Fruit fly (Drosophila melanogaster) whole organism, prepupa: Measurements from ENCODE around the gene Past1.

Experiments
- Blimp-1 ChIP-seq: fragments of 200-800 bp; sonication (Bioruptor generic); optimal IDR thresholded peaks from 3 replicates; lab custom pipeline; 2017; ENCODE audit warnings: missing biosample characterization, missing genetic modification characterization, mild to moderate bottlenecking, moderate library complexity, missing genetic modification reagents
- CG10631 ChIP-seq: fragments of 200-800 bp; sonication (Bioruptor generic); optimal IDR thresholded peaks from 2 replicates; lab custom pipeline; 2016; ENCODE audit warnings: missing biosample characterization, missing genetic modification characterization
- CG11762 ChIP-seq: fragments of 200-800 bp; sonication (Bioruptor generic); optimal IDR thresholded peaks from 3 replicates; lab custom pipeline; 2016; ENCODE audit warnings: missing biosample characterization, missing genetic modification characterization; ENCODE audit not compliant: insufficient read depth
- CG11902 ChIP-seq: fragments of 200-800 bp; sonication (Bioruptor generic); optimal IDR thresholded peaks from 3 replicates; lab custom pipeline; 2016; ENCODE audit warnings: missing biosample characterization, missing genetic modification characterization
- CG15336 ChIP-seq: fragments of 200-800 bp; sonication (Bioruptor generic); IDR thresholded peaks from 2 replicates; pipeline ENCODE4 v1.3.6; 2022; ENCODE audit warnings: missing biosample characterization, missing genetic modification characterization
- CG16779 ChIP-seq: fragments of 200-800 bp; sonication (Bioruptor generic); optimal IDR thresholded peaks from 3 replicates; lab custom pipeline; 2017; ENCODE audit warnings: missing biosample characterization, mild to moderate bottlenecking, missing genetic modification characterization
- CG3032 ChIP-seq: fragments of 200-800 bp; optimal IDR thresholded peaks from 2 replicates; lab custom pipeline; 2019; ENCODE audit warnings: missing biosample characterization, mild to moderate bottlenecking, missing genetic modification characterization, moderate library complexity
- CG31627 ChIP-seq: fragments of 200-800 bp; sonication (Bioruptor generic); optimal IDR thresholded peaks from 3 replicates; lab custom pipeline; 2016; ENCODE audit warnings: missing biosample characterization, missing genetic modification characterization
- CG32006 ChIP-seq: fragments of 200-800 bp; sonication (Bioruptor generic); optimal IDR thresholded peaks from 3 replicates; lab custom pipeline; 2017; ENCODE audit warnings: missing biosample characterization, mild to moderate bottlenecking, missing genetic modification characterization
- CG34406 ChIP-seq: fragments of 200-800 bp; sonication (Bioruptor generic); optimal IDR thresholded peaks from 3 replicates; lab custom pipeline; 2016; ENCODE audit warnings: missing biosample characterization, missing genetic modification characterization
- CG3919 ChIP-seq: fragments of 200-800 bp; sonication (Bioruptor generic); optimal IDR thresholded peaks from 3 replicates; lab custom pipeline; 2016; ENCODE audit warnings: missing biosample characterization, missing genetic modification characterization
- CG4318 ChIP-seq: fragments of 200-800 bp; sonication (Bioruptor generic); optimal IDR thresholded peaks from 3 replicates; lab custom pipeline; 2017; ENCODE audit warnings: missing biosample characterization, mild to moderate bottlenecking, missing genetic modification characterization
- CG6163 ChIP-seq: fragments of 200-800 bp; sonication (Bioruptor generic); IDR thresholded peaks from 3 replicates; pipeline ENCODE4 v1.3.6; 2022; ENCODE audit warnings: missing biosample characterization, missing genetic modification characterization
- CG6276 ChIP-seq: fragments of 200-800 bp; sonication (Bioruptor generic); optimal IDR thresholded peaks from 2 replicates; lab custom pipeline; 2017; ENCODE audit warnings: missing biosample characterization, mild to moderate bottlenecking, missing genetic modification characterization
- CG7368 ChIP-seq: fragments of 200-800 bp; sonication (Bioruptor generic); optimal IDR thresholded peaks from 3 replicates; lab custom pipeline; 2016; ENCODE audit warnings: missing biosample characterization, missing genetic modification characterization
- CG8119 ChIP-seq: fragments of 200-800 bp; sonication (Bioruptor generic); IDR thresholded peaks from 3 replicates; pipeline ENCODE4 v1.3.6; 2022; ENCODE audit warnings: missing biosample characterization, missing genetic modification characterization
- CG8319 ChIP-seq: fragments of 200-800 bp; sonication (Bioruptor generic); optimal IDR thresholded peaks from 3 replicates; lab custom pipeline; 2016; ENCODE audit warnings: missing biosample characterization, missing genetic modification characterization
- CG9139 ChIP-seq: fragments of 200-800 bp; sonication (Bioruptor generic); optimal IDR thresholded peaks from 3 replicates; lab custom pipeline; 2017; ENCODE audit warnings: missing biosample characterization, mild to moderate bottlenecking, missing genetic modification characterization
- Eip75B ChIP-seq: fragments of 200-800 bp; sonication (Bioruptor generic); optimal IDR thresholded peaks from 3 replicates; lab custom pipeline; 2016; ENCODE audit warnings: missing biosample characterization, missing genetic modification characterization
- Eip78C ChIP-seq: fragments of 200-800 bp; sonication (Bioruptor generic); peaks from one replicate; lab custom pipeline; 2016; ENCODE audit warnings: missing biosample characterization, missing genetic modification characterization
- Eip93F ChIP-seq: fragments of 200-800 bp; sonication (Bioruptor generic); optimal IDR thresholded peaks from 2 replicates; lab custom pipeline; 2016; ENCODE audit warnings: missing biosample characterization, mild to moderate bottlenecking, missing genetic modification characterization
- Ets21C ChIP-seq: fragments of 200-800 bp; sonication (Bioruptor generic); optimal IDR thresholded peaks from 3 replicates; lab custom pipeline; 2016; ENCODE audit warnings: missing biosample characterization, missing genetic modification characterization
- Ets96B ChIP-seq: fragments of 200-800 bp; optimal IDR thresholded peaks from 2 replicates; lab custom pipeline; 2019; ENCODE audit warnings: missing biosample characterization, mild to moderate bottlenecking, missing genetic modification characterization, moderate library complexity
- Hr39 ChIP-seq: fragments of 200-800 bp; sonication (Bioruptor generic); optimal IDR thresholded peaks from 2 replicates; lab custom pipeline; 2016; ENCODE audit warnings: missing biosample characterization, missing genetic modification characterization
- Lpt ChIP-seq: fragments of 200-800 bp; sonication (Bioruptor generic); optimal IDR thresholded peaks from 3 replicates; lab custom pipeline; 2016; ENCODE audit warnings: missing biosample characterization, missing genetic modification characterization
- Met ChIP-seq: fragments of 200-800 bp; sonication (Bioruptor generic); optimal IDR thresholded peaks from 3 replicates; lab custom pipeline; 2016; ENCODE audit warnings: missing biosample characterization, missing genetic modification characterization
- OdsH ChIP-seq: fragments of 200-800 bp; sonication (Bioruptor generic); optimal IDR thresholded peaks from 3 replicates; lab custom pipeline; 2016; ENCODE audit warnings: missing biosample characterization, missing genetic modification characterization
- Smox ChIP-seq: fragments of 200-800 bp; sonication (Bioruptor generic); optimal IDR thresholded peaks from 3 replicates; lab custom pipeline; 2016; ENCODE audit warnings: missing biosample characterization, missing genetic modification characterization
- Sox102F ChIP-seq: fragments of 200-800 bp; sonication (Bioruptor generic); optimal IDR thresholded peaks from 2 replicates; lab custom pipeline; 2016; ENCODE audit warnings: missing biosample characterization, mild to moderate bottlenecking, missing genetic modification characterization
- Sox14 ChIP-seq: fragments of 200-800 bp; sonication (Bioruptor generic); optimal IDR thresholded peaks from 3 replicates; lab custom pipeline; 2016; ENCODE audit warnings: missing biosample characterization, missing genetic modification characterization
- Sox15 ChIP-seq: fragments of 200-800 bp; sonication (Bioruptor generic); optimal IDR thresholded peaks from 3 replicates; lab custom pipeline; 2016; ENCODE audit warnings: missing biosample characterization, missing genetic modification characterization
- achi ChIP-seq: fragments of 200-800 bp; sonication (Bioruptor generic); optimal IDR thresholded peaks from 3 replicates; lab custom pipeline; 2016; ENCODE audit warnings: missing biosample characterization, missing genetic modification characterization
- cyc ChIP-seq: fragments of 200-800 bp; sonication (Bioruptor generic); optimal IDR thresholded peaks from 3 replicates; lab custom pipeline; 2016; ENCODE audit warnings: missing biosample characterization, missing genetic modification characterization
- dac ChIP-seq: fragments of 200-800 bp; sonication (Bioruptor generic); optimal IDR thresholded peaks from 2 replicates; lab custom pipeline; 2017; ENCODE audit warnings: missing biosample characterization, mild to moderate bottlenecking, missing genetic modification characterization
- eg ChIP-seq: fragments of 200-800 bp; sonication (Bioruptor generic); IDR thresholded peaks from 3 replicates; pipeline ENCODE4 v1.3.6; 2022; ENCODE audit warnings: missing biosample characterization, missing genetic modification characterization
- esn ChIP-seq: fragments of 200-800 bp; sonication (Bioruptor generic); optimal IDR thresholded peaks from 2 replicates; lab custom pipeline; 2016; ENCODE audit warnings: missing biosample characterization, mild to moderate bottlenecking, missing genetic modification characterization, moderate library complexity
- fd85E ChIP-seq: fragments of 200-800 bp; sonication (Bioruptor generic); optimal IDR thresholded peaks from 3 replicates; lab custom pipeline; 2016; ENCODE audit warnings: missing biosample characterization, missing genetic modification characterization
- fkh ChIP-seq: fragments of 200-800 bp; sonication (Bioruptor generic); optimal IDR thresholded peaks from 3 replicates; lab custom pipeline; 2017; ENCODE audit warnings: missing biosample characterization, mild to moderate bottlenecking, missing genetic modification characterization, moderate library complexity
- lz ChIP-seq: fragments of 200-800 bp; sonication (Bioruptor generic); optimal IDR thresholded peaks from 3 replicates; lab custom pipeline; 2016; ENCODE audit warnings: missing biosample characterization, missing genetic modification characterization
- net ChIP-seq: fragments of 200-800 bp; sonication (Bioruptor generic); optimal IDR thresholded peaks from 3 replicates; lab custom pipeline; 2016; ENCODE audit warnings: missing biosample characterization, missing genetic modification characterization
- pdm3 ChIP-seq: fragments of 200-800 bp; sonication (Bioruptor generic); optimal IDR thresholded peaks from 3 replicates; lab custom pipeline; 2016; ENCODE audit warnings: missing biosample characterization, missing genetic modification characterization
- salr ChIP-seq, 2 experiments: fragments of 200-800 bp; sonication (Bioruptor generic); optimal IDR thresholded peaks; 3 replicates each; lab custom pipeline; 2016 to 2018; ENCODE audit warnings: missing biosample characterization in 2 of 2, missing genetic modification characterization in 2 of 2, mild to moderate bottlenecking in 1 of 2
- spab ChIP-seq: fragments of 200-800 bp; sonication (Bioruptor generic); optimal IDR thresholded peaks from 2 replicates; lab custom pipeline; 2017; ENCODE audit warnings: missing biosample characterization, mild to moderate bottlenecking, missing genetic modification characterization, missing genetic modification reagents
- svp ChIP-seq: fragments of 200-800 bp; sonication (Bioruptor generic); peaks from one replicate; lab custom pipeline; 2016; ENCODE audit warnings: missing biosample characterization, missing genetic modification characterization
- topi ChIP-seq: fragments of 200-800 bp; sonication (Bioruptor generic); optimal IDR thresholded peaks from 3 replicates; lab custom pipeline; 2016; ENCODE audit warnings: missing biosample characterization, missing genetic modification characterization
- vri ChIP-seq: fragments of 200-800 bp; sonication (Bioruptor generic); optimal IDR thresholded peaks from 3 replicates; lab custom pipeline; 2016; ENCODE audit warnings: missing biosample characterization, mild to moderate bottlenecking, missing genetic modification characterization

Gene Past1

dm6 chr3R:12722392-12722914 is 25.3 kb downstream of the Past1 start, which contains the start of gene Men (continued):
- TF ChIP-seq CG11762 (GFP tag; lab: Kevin White, UChicago) (peak; percentile 47), Ets96B (tag; lab: Kevin White, UChicago) (peak; percentile 54), CG3919 (peak; percentile 37), eg (GFP tag; lab: Robert Waterston, UW) (peak; percentile 71), Sox102F (GFP tag; lab: Kevin White, UChicago) (peak; percentile 38), Eip78C (peak; percentile 85), CG11902 (GFP tag; lab: Kevin White, UChicago) (peak; percentile 24), Eip75B (GFP tag; lab: Kevin White, UChicago) (peak; percentile 27), fkh (GFP tag; lab: Kevin White, UChicago) (no peak)

- TF ChIP-seq CG34406 (GFP tag; lab: Kevin White, UChicago) (no peak), Smox (GFP tag; lab: Kevin White, UChicago) (peak; percentile 16), CG10631 (no peak), achi (GFP tag; lab: Kevin White, UChicago) (no peak), CG8119 (GFP tag; lab: Robert Waterston, UW) (no peak), Met (GFP tag; lab: Kevin White, UChicago) (peak; percentile 16), Hr39 (GFP tag; lab: Kevin White, UChicago) (peak; percentile 22), Lpt (GFP tag; lab: Kevin White, UChicago) (no peak), Blimp-1 (no peak), net (no peak), CG15336 (GFP tag; lab: Robert Waterston, UW) (no peak), CG6276 (GFP tag; lab: Kevin White, UChicago) (no peak), OdsH (peak; percentile 14), Sox15 (GFP tag; lab: Kevin White, UChicago) (no peak), CG32006 (GFP tag; lab: Kevin White, UChicago) (no peak), dac (GFP tag; lab: Kevin White, UChicago) (no peak), Ets21C (GFP tag; lab: Kevin White, UChicago) (no peak), Eip78C (peak; percentile 63), fkh (GFP tag; lab: Kevin White, UChicago) (no peak), cyc (GFP tag; lab: Kevin White, UChicago) (peak; percentile 36), CG4318 (GFP tag; lab: Kevin White, UChicago) (no peak), eg (GFP tag; lab: Robert Waterston, UW) (no peak), CG3032 (tag; lab: Kevin White, UChicago) (no peak), svp (GFP tag; lab: Kevin White, UChicago) (no peak), topi (GFP tag; lab: Kevin White, UChicago) (no peak), lz (GFP tag; lab: Kevin White, UChicago) (peak; percentile 15), CG3919 (no peak), pdm3 (GFP tag; lab: Kevin White, UChicago) (no peak), CG8319 (GFP tag; lab: Kevin White, UChicago) (no peak), CG9139 (GFP tag; lab: Kevin White, UChicago) (no peak), salr (GFP tag; optimal IDR thresholded peaks at IDR 0.05; lab: Kevin White, UChicago) (no peak), Ets96B (tag; lab: Kevin White, UChicago) (no peak), fd85E (GFP tag; lab: Kevin White, UChicago) (no peak), spab (no peak), CG6163 (no peak), CG11762 (GFP tag; lab: Kevin White, UChicago) (no peak), CG11902 (GFP tag; lab: Kevin White, UChicago) (no peak), CG31627 (GFP tag; lab: Kevin White, UChicago) (peak; percentile 16), vri (no peak), Eip75B (GFP tag; lab: Kevin White, UChicago) (no peak), esn (GFP tag; lab: Kevin White, UChicago) (peak; percentile 43), Sox14 (GFP tag; lab: Kevin White, UChicago) (no peak), Sox102F (GFP tag; lab: Kevin White, UChicago) (no peak), Eip93F (no peak), CG16779 (no peak), CG7368 (GFP tag; lab: Kevin White, UChicago) (no peak)
These were observed 26.6 kb downstream of the Past1 start for dm6 chr3R:12723759-12724158.
